Worm (Caenorhabditis elegans) whole organism, young adult: ENCODE data around the gene H10E21.5.

ENCODE experiments used
- F55B11.4 ChIP-seq: sonication (generic microtip); optimal IDR thresholded peaks from 2 replicates; lab custom pipeline; 2016; ENCODE audit warnings: missing compliant biosample characterization, missing genetic modification characterization, borderline replicate concordance; ENCODE audit not compliant: insufficient read depth
- ama-1 ChIP-seq, 3 experiments: fragments of 150-350 bp in 1 of 3; sonication (generic microtip) in 2 of 3; optimal IDR thresholded peaks; 2 replicates each; lab custom pipeline; 2014 to 2018; ENCODE audit warnings: missing biosample characterization in 2 of 3, missing genetic modification characterization in 2 of 3, missing genetic modification reagents in 2 of 3
- ceh-27 ChIP-seq: fragments of 200-800 bp; sonication (Bioruptor generic); optimal IDR thresholded peaks from 2 replicates; lab custom pipeline; 2018; ENCODE audit warnings: mild to moderate bottlenecking, missing genetic modification characterization, moderate library complexity, missing compliant biosample characterization
- die-1 ChIP-seq: sonication (generic microtip); optimal IDR thresholded peaks from 2 replicates; lab custom pipeline; 2016; ENCODE audit warnings: missing genotype, mild to moderate bottlenecking, missing genetic modification characterization, missing compliant biosample characterization
- gei-17 ChIP-seq: fragments of 200-800 bp; sonication (Bioruptor generic); optimal IDR thresholded peaks from 2 replicates; lab custom pipeline; 2018; ENCODE audit warnings: mild to moderate bottlenecking, missing genetic modification characterization, missing compliant biosample characterization
- hrde-1 ChIP-seq: sonication (generic microtip); optimal IDR thresholded peaks from 2 replicates; lab custom pipeline; 2016; ENCODE audit warnings: missing genetic modification characterization, mild to moderate bottlenecking, missing compliant biosample characterization, moderate library complexity, missing genotype, missing genetic modification reagents, borderline replicate concordance
- nfya-1 ChIP-seq: sonication (generic microtip); optimal IDR thresholded peaks from 2 replicates; lab custom pipeline; 2017; ENCODE audit warnings: antibody characterized with exemption, missing compliant biosample characterization, missing genetic modification characterization, borderline replicate concordance; ENCODE audit not compliant: insufficient read depth
- nhr-80 ChIP-seq: sonication (generic microtip); optimal IDR thresholded peaks from 2 replicates; lab custom pipeline; 2016; ENCODE audit warnings: missing genetic modification characterization, missing compliant biosample characterization
- pha-4 ChIP-seq: fragments of 150-350 bp; sonication (generic microtip); optimal IDR thresholded peaks from 2 replicates; lab custom pipeline; 2014; ENCODE audit warnings: missing biosample characterization, missing genetic modification reagents, missing genetic modification characterization
- tbx-9 ChIP-seq: sonication (generic microtip); optimal IDR thresholded peaks from 2 replicates; lab custom pipeline; 2016; ENCODE audit warnings: borderline replicate concordance, missing genetic modification characterization, inconsistent platforms, missing compliant biosample characterization
- unc-62 ChIP-seq: fragments of 150-350 bp; optimal IDR thresholded peaks from 2 replicates; lab custom pipeline; 2014; ENCODE audit warnings: missing biosample characterization, missing genetic modification reagents, missing genetic modification characterization
- ztf-25 ChIP-seq: fragments of 200-800 bp; sonication (Bioruptor generic); IDR thresholded peaks from 2 replicates; pipeline ENCODE4 v1.3.6; 2022; ENCODE audit warnings: missing genetic modification reagents, missing genetic modification characterization, missing compliant biosample characterization

DNA sequence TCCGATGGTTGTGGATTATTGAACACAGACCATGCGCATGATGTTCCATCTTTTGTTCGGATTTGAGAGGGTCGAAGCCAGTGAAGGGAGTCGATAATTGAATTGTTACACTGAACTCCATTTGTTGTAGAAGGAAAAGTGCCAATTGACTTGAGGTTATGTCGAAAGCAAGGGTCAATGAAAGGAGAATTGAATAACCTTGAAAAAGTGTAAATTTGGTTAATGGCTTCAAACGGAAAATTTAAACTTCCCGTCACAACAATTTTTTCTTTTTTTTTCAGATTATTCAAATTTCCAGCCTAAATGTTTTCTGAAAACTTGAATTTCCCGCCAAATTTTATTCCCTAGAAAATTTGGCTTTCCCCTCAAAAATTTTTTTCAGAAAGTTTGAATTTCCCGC is 14.4 kb upstream of the H10E21.5 start, which contains the start of gene clp-10:
- TF ChIP-seq hrde-1 (no peak), unc-62 (GFP tag; lab: Kevin White, UChicago) (no peak), ztf-25 (GFP tag; lab: Robert Waterston, UW) (no peak), tbx-9 (tag; lab: Kevin White, UChicago) (no peak), F55B11.4 (no peak), nhr-80 (tag; lab: Kevin White, UChicago) (no peak), gei-17 (GFP tag; lab: Kevin White, UChicago) (no peak), ama-1 (optimal IDR thresholded peaks at IDR 0.05; lab: Kevin White, UChicago) (no peak), ama-1 (GFP tag; optimal IDR thresholded peaks at IDR 0.05; lab: Kevin White, UChicago) (no peak), die-1 (tag; lab: Kevin White, UChicago) (no peak), nfya-1 (tag; lab: Kevin White, UChicago) (no peak), pha-4 (no peak), ceh-27 (GFP tag; lab: Kevin White, UChicago) (no peak)
